Worm (Caenorhabditis elegans) whole organism, L1 larva: Measurements from ENCODE around the gene Y67H2A.10.

Experiments used
- Y116A8C.19 ChIP-seq: sonication (generic microtip); optimal IDR thresholded peaks from 2 replicates; lab custom pipeline; 2016; ENCODE audit warnings: missing compliant biosample characterization, missing genetic modification characterization, borderline replicate concordance
- aly-2 ChIP-seq: fragments of 150-350 bp; optimal IDR thresholded peaks from 2 replicates; lab custom pipeline; 2014; ENCODE audit warnings: missing biosample characterization, missing genetic modification characterization
- blmp-1 ChIP-seq: fragments of 150-350 bp; optimal IDR thresholded peaks from 2 replicates; lab custom pipeline; 2014; ENCODE audit warnings: missing biosample characterization, missing genetic modification characterization
- ceh-88 ChIP-seq: fragments of 200-800 bp; sonication (Bioruptor generic); IDR thresholded peaks from 2 replicates; pipeline ENCODE4 v1.3.6; 2022; ENCODE audit warnings: missing genetic modification characterization, missing compliant biosample characterization
- efl-1 ChIP-seq, 4 experiments: fragments of 150-350 bp; optimal IDR thresholded peaks in 3 of 4; peaks in 1 of 4; 1 replicate in 1 of 4; 2 replicates in 3 of 4; lab custom pipeline; 2014; ENCODE audit warnings: missing biosample characterization in 2 of 4, missing genetic modification characterization in 2 of 4, missing genetic modification reagents in 2 of 4
- egl-13 ChIP-seq: sonication (generic microtip); optimal IDR thresholded peaks from 2 replicates; lab custom pipeline; 2016; ENCODE audit warnings: missing genotype, missing genetic modification reagents, missing genetic modification characterization, missing compliant biosample characterization
- elt-2 ChIP-seq: sonication (generic microtip); optimal IDR thresholded peaks from 2 replicates; lab custom pipeline; 2016; ENCODE audit warnings: missing genetic modification characterization, mild to moderate bottlenecking, inconsistent platforms, missing compliant biosample characterization, missing genetic modification reagents
- elt-3 ChIP-seq, 6 experiments: fragments of 150-350 bp in 1 of 6; sonication (generic microtip); optimal IDR thresholded peaks; 2 replicates each; lab custom pipeline; 2017 to 2018; ENCODE audit warnings: missing biosample characterization in 6 of 6, missing genetic modification characterization in 6 of 6, inconsistent platforms in 1 of 6
- ets-5 ChIP-seq: fragments of 200-800 bp; sonication (Bioruptor generic); IDR thresholded peaks from 2 replicates; pipeline ENCODE4 v1.3.6; 2022; ENCODE audit warnings: missing genetic modification characterization, missing compliant biosample characterization
- fkh-10 ChIP-seq: sonication (generic microtip); optimal IDR thresholded peaks from 2 replicates; lab custom pipeline; 2017; ENCODE audit warnings: missing biosample characterization, missing genetic modification reagents, missing genetic modification characterization
- fkh-4 ChIP-seq: sonication (generic microtip); optimal IDR thresholded peaks from 2 replicates; lab custom pipeline; 2016; ENCODE audit warnings: missing compliant biosample characterization, missing genetic modification characterization, borderline replicate concordance
- fkh-8 ChIP-seq: sonication (generic microtip); optimal IDR thresholded peaks from 2 replicates; lab custom pipeline; 2016; ENCODE audit warnings: mild to moderate bottlenecking, missing genetic modification characterization, missing compliant biosample characterization
- fos-1 ChIP-seq: fragments of 150-350 bp; optimal IDR thresholded peaks from 2 replicates; lab custom pipeline; 2014; ENCODE audit warnings: missing biosample characterization, missing genetic modification characterization
- grh-1 ChIP-seq: fragments of 200-800 bp; sonication (Bioruptor generic); IDR thresholded peaks from 2 replicates; pipeline ENCODE4 v1.3.6; 2022; ENCODE audit warnings: missing genetic modification reagents, missing genetic modification characterization, missing compliant biosample characterization
- hlh-17 ChIP-seq: fragments of 200-800 bp; sonication (Bioruptor generic); optimal IDR thresholded peaks from 2 replicates; lab custom pipeline; 2018; ENCODE audit warnings: missing genetic modification characterization, mild to moderate bottlenecking, missing compliant biosample characterization, moderate library complexity, borderline replicate concordance
- hlh-4 ChIP-seq: sonication (generic microtip); optimal IDR thresholded peaks from 2 replicates; lab custom pipeline; 2016; ENCODE audit warnings: mild to moderate bottlenecking, missing genetic modification characterization, missing compliant biosample characterization
- jun-1 ChIP-seq: fragments of 150-350 bp; optimal IDR thresholded peaks from 2 replicates; lab custom pipeline; 2014; ENCODE audit warnings: missing biosample characterization, missing genetic modification reagents, missing genetic modification characterization
- lin-13 ChIP-seq: fragments of 150-350 bp; optimal IDR thresholded peaks from 2 replicates; lab custom pipeline; 2014; ENCODE audit warnings: missing biosample characterization, missing genetic modification reagents, missing genetic modification characterization
- lin-14 ChIP-seq: fragments of 200-800 bp; sonication (Bioruptor generic); optimal IDR thresholded peaks from 2 replicates; lab custom pipeline; 2018; ENCODE audit warnings: mild to moderate bottlenecking, missing genetic modification characterization, moderate library complexity, missing compliant biosample characterization
- lin-35 ChIP-seq, 2 experiments: fragments of 150-350 bp; optimal IDR thresholded peaks; 2 replicates each; lab custom pipeline; 2014; ENCODE audit warnings: missing biosample characterization in 2 of 2, missing genetic modification characterization in 2 of 2, missing genetic modification reagents in 2 of 2
- lir-3 ChIP-seq: sonication (generic microtip); optimal IDR thresholded peaks from 2 replicates; lab custom pipeline; 2016; ENCODE audit warnings: mild to moderate bottlenecking, missing genetic modification characterization, moderate library complexity, missing compliant biosample characterization; ENCODE audit not compliant: poor library complexity
- lsy-2 ChIP-seq, 2 experiments: fragments of 150-350 bp; optimal IDR thresholded peaks; 2 replicates each; lab custom pipeline; 2014; ENCODE audit warnings: missing biosample characterization in 2 of 2, missing genetic modification characterization in 2 of 2
- mab-9 ChIP-seq: fragments of 200-800 bp; sonication (Bioruptor generic); IDR thresholded peaks from 2 replicates; pipeline ENCODE4 v1.3.6; 2022; ENCODE audit warnings: missing genetic modification reagents, missing genetic modification characterization, missing compliant biosample characterization
- mdl-1 ChIP-seq, 2 experiments: fragments of 150-350 bp; optimal IDR thresholded peaks; 2 replicates each; lab custom pipeline; 2014 to 2017; ENCODE audit warnings: missing biosample characterization in 2 of 2, missing genetic modification characterization in 2 of 2, inconsistent platforms in 1 of 2
- mef-2 ChIP-seq: fragments of 150-350 bp; optimal IDR thresholded peaks from 2 replicates; lab custom pipeline; 2014; ENCODE audit warnings: missing biosample characterization, missing genetic modification characterization
- mep-1 ChIP-seq: fragments of 150-350 bp; optimal IDR thresholded peaks from 2 replicates; lab custom pipeline; 2014; ENCODE audit warnings: missing biosample characterization, missing genetic modification characterization
- nhr-19 ChIP-seq: fragments of 200-800 bp; sonication (Bioruptor generic); conservative IDR thresholded peaks from 2 replicates; pipeline ENCODE4 v1.3.6; 2022; ENCODE audit warnings: missing genetic modification characterization, missing compliant biosample characterization
- nhr-20 ChIP-seq: sonication (generic microtip); optimal IDR thresholded peaks from 2 replicates; lab custom pipeline; 2016; ENCODE audit warnings: mild to moderate bottlenecking, missing genetic modification characterization, missing compliant biosample characterization
- nhr-28 ChIP-seq: fragments of 150-350 bp; optimal IDR thresholded peaks from 2 replicates; lab custom pipeline; 2014; ENCODE audit warnings: missing biosample characterization, missing genetic modification characterization
- nhr-71 ChIP-seq: sonication (generic microtip); optimal IDR thresholded peaks from 2 replicates; lab custom pipeline; 2016; ENCODE audit warnings: mild to moderate bottlenecking, missing genetic modification characterization, moderate library complexity, missing compliant biosample characterization
- nhr-77 ChIP-seq: fragments of 150-350 bp; optimal IDR thresholded peaks from 2 replicates; lab custom pipeline; 2014; ENCODE audit warnings: missing biosample characterization, missing genetic modification characterization
- nhr-85 ChIP-seq: sonication (generic microtip); peaks from one replicate; lab custom pipeline; 2016; ENCODE audit warnings: missing genetic modification characterization, inconsistent platforms, missing compliant biosample characterization
- nhr-90 ChIP-seq: sonication (generic microtip); optimal IDR thresholded peaks from 2 replicates; lab custom pipeline; 2016; ENCODE audit warnings: mild to moderate bottlenecking, missing genetic modification characterization, missing compliant biosample characterization; ENCODE audit not compliant: poor library complexity
- pag-3 ChIP-seq: sonication (generic microtip); optimal IDR thresholded peaks from 2 replicates; lab custom pipeline; 2017; ENCODE audit warnings: missing genetic modification characterization, mild to moderate bottlenecking, missing compliant biosample characterization, antibody characterized with exemption, borderline replicate concordance; ENCODE audit not compliant: insufficient read depth
- pqm-1 ChIP-seq: sonication (generic microtip); optimal IDR thresholded peaks from 3 replicates; lab custom pipeline; 2017; ENCODE audit warnings: missing biosample characterization, missing genetic modification characterization
- rnt-1 ChIP-seq: sonication (generic microtip); optimal IDR thresholded peaks from 2 replicates; lab custom pipeline; 2016; ENCODE audit warnings: mild to moderate bottlenecking, missing genetic modification characterization, moderate library complexity, missing compliant biosample characterization
- snu-23 ChIP-seq: sonication (generic microtip); optimal IDR thresholded peaks from 2 replicates; lab custom pipeline; 2016; ENCODE audit warnings: missing genetic modification characterization, missing compliant biosample characterization
- sptf-1 ChIP-seq: fragments of 150-350 bp; optimal IDR thresholded peaks from 2 replicates; lab custom pipeline; 2014; ENCODE audit warnings: missing biosample characterization, missing genetic modification characterization
- swsn-7 ChIP-seq: sonication (generic microtip); optimal IDR thresholded peaks from 2 replicates; lab custom pipeline; 2016; ENCODE audit warnings: missing genetic modification characterization, missing compliant biosample characterization
- tbx-2 ChIP-seq: sonication (generic microtip); optimal IDR thresholded peaks from 2 replicates; lab custom pipeline; 2016; ENCODE audit warnings: missing genetic modification characterization, missing compliant biosample characterization
- unc-86 ChIP-seq: sonication (generic microtip); optimal IDR thresholded peaks from 2 replicates; lab custom pipeline; 2016; ENCODE audit warnings: missing genetic modification characterization, missing compliant biosample characterization
- ztf-11 ChIP-seq, 2 experiments: sonication (generic microtip); optimal IDR thresholded peaks; 2 replicates each; lab custom pipeline; 2016 to 2017; ENCODE audit warnings: missing genetic modification characterization in 2 of 2, missing biosample characterization in 1 of 2, missing compliant biosample characterization in 1 of 2
- ztf-4 ChIP-seq: fragments of 150-350 bp; optimal IDR thresholded peaks from 2 replicates; lab custom pipeline; 2014; ENCODE audit warnings: missing biosample characterization, missing genetic modification characterization

Y67H2A.10 gene

ce11 chrIV:13318773-13319172 lies 29.5 kb upstream of the Y67H2A.10 start:
- TF ChIP-seq elt-2 = peak; percentile 94
- TF ChIP-seq nhr-90 (tag; lab: Kevin White, UChicago) = peak; percentile 58
- TF ChIP-seq nhr-77 (tag; lab: Kevin White, UChicago) = no peak
- TF ChIP-seq unc-86 = no peak
- TF ChIP-seq lin-35 (GFP tag; optimal IDR thresholded peaks at IDR 0.05; lab: Kevin White, UChicago) = peak in 1 of 2 experiments; percentile 54
- no peak for TF ChIP-seq ets-5
- no peak for TF ChIP-seq ztf-4 (tag; lab: Kevin White, UChicago)
- TF ChIP-seq ztf-11 (tag; optimal IDR thresholded peaks at IDR 0.05; lab: Kevin White, UChicago) = no peak
- TF ChIP-seq nhr-28 = no peak
- no peak for TF ChIP-seq mef-2 (tag; lab: Kevin White, UChicago)
- peak; percentile 58 for TF ChIP-seq nhr-85 (tag; lab: Kevin White, UChicago)
- no peak for TF ChIP-seq efl-1 (optimal IDR thresholded peaks at IDR 0.05; lab: Kevin White, UChicago)
- peak in 1 of 2 experiments; percentile 87 for TF ChIP-seq efl-1 (GFP tag; optimal IDR thresholded peaks at IDR 0.05 in 1 of 2; lab: Kevin White, UChicago)
- no peak for TF ChIP-seq lir-3 (tag; lab: Kevin White, UChicago)
- no peak for TF ChIP-seq mab-9 (GFP tag; lab: Robert Waterston, UW)
- peak; percentile 25 to 82 (median 39) for TF ChIP-seq elt-3 (tag; optimal IDR thresholded peaks at IDR 0.05; lab: Kevin White, UChicago)
- TF ChIP-seq fkh-8 (tag; lab: Kevin White, UChicago) = no peak
- TF ChIP-seq egl-13 (tag; lab: Kevin White, UChicago) = no peak
- TF ChIP-seq fkh-10 (GFP tag; lab: Kevin White, UChicago) = no peak
- peak; percentile 36 for TF ChIP-seq blmp-1
- TF ChIP-seq lsy-2 (tag; optimal IDR thresholded peaks at IDR 0.05; lab: Kevin White, UChicago) = no peak
- peak; percentile 34 for TF ChIP-seq lin-14 (GFP tag; lab: Kevin White, UChicago)
- peak; percentile 47 for TF ChIP-seq snu-23 (GFP tag; lab: Kevin White, UChicago)
- TF ChIP-seq grh-1 (GFP tag; lab: Robert Waterston, UW) = 0 out of 2 replicates have a peak, but pooled peaks have one; percentile 26
- peak; percentile 3 for TF ChIP-seq tbx-2 (tag; lab: Kevin White, UChicago)
- TF ChIP-seq fkh-4 = no peak
- no peak for TF ChIP-seq pag-3 (tag; lab: Kevin White, UChicago)
- no peak for TF ChIP-seq rnt-1 (tag; lab: Kevin White, UChicago)
- TF ChIP-seq Y116A8C.19 (tag; lab: Kevin White, UChicago) = no peak
- TF ChIP-seq nhr-71 (tag; lab: Kevin White, UChicago) = peak; percentile 67
- TF ChIP-seq nhr-20 (tag; lab: Kevin White, UChicago) = peak; percentile 83
- no peak for TF ChIP-seq sptf-1 (tag; lab: Kevin White, UChicago)
- peak; percentile 20 for TF ChIP-seq fos-1 (tag; lab: Kevin White, UChicago)
- no peak for TF ChIP-seq pqm-1 (tag; lab: Kevin White, UChicago)
- peak in 1 of 2 experiments; percentile 12 for TF ChIP-seq mdl-1 (tag; optimal IDR thresholded peaks at IDR 0.05; lab: Kevin White, UChicago)
- TF ChIP-seq lin-13 (GFP tag; lab: Kevin White, UChicago) = no peak
- TF ChIP-seq jun-1 (tag; lab: Kevin White, UChicago) = peak; percentile 31
- TF ChIP-seq ceh-88 (GFP tag; lab: Robert Waterston, UW) = no peak
- TF ChIP-seq nhr-19 (GFP tag; lab: Robert Waterston, UW) = peak; percentile 74

- TF ChIP-seq mdl-1 (tag; optimal IDR thresholded peaks at IDR 0.05; lab: Kevin White, UChicago) (no peak), swsn-7 (tag; lab: Kevin White, UChicago) (no peak), mep-1 (no peak), blmp-1 (no peak), hlh-4 (tag; lab: Kevin White, UChicago) (no peak), aly-2 (tag; lab: Kevin White, UChicago) (no peak), mef-2 (tag; lab: Kevin White, UChicago) (no peak), lir-3 (tag; lab: Kevin White, UChicago) (no peak), hlh-17 (no peak), sptf-1 (tag; lab: Kevin White, UChicago) (no peak)
- TF ChIP-seq, all 84 proteins: peak for 0
These were observed 26.0 kb upstream of the Y67H2A.10 start, which contains the start of gene fat-1 for ce11 chrIV:13315344-13315743. fat-1 (plus strand) TSS chrIV:13315644.
